Fruit fly (Drosophila melanogaster) whole organism, embryonic: ENCODE measurements around the gene mRpS30.

ENCODE experiments used
- Asciz ChIP-seq: fragments of 200-800 bp; sonication (Bioruptor generic); optimal IDR thresholded peaks from 2 replicates; lab custom pipeline; 2017; ENCODE audit warnings: missing biosample characterization, mild to moderate bottlenecking, missing genetic modification characterization, missing genetic modification reagents
- CG10543 ChIP-seq: fragments of 200-800 bp; sonication (Bioruptor generic); optimal IDR thresholded peaks from 3 replicates; lab custom pipeline; 2017; ENCODE audit warnings: missing biosample characterization, mild to moderate bottlenecking, missing genetic modification characterization, moderate library complexity
- CG10654 ChIP-seq: fragments of 200-800 bp; sonication (Bioruptor generic); optimal IDR thresholded peaks from 2 replicates; lab custom pipeline; 2016; ENCODE audit warnings: missing biosample characterization, missing genetic modification characterization
- CG11456 ChIP-seq: fragments of 200-800 bp; sonication (Bioruptor generic); IDR thresholded peaks from 3 replicates; pipeline ENCODE4 v1.3.6; 2022; ENCODE audit warnings: missing biosample characterization, missing genetic modification characterization
- CG11560 ChIP-seq: fragments of 200-800 bp; sonication (Bioruptor generic); IDR thresholded peaks from 3 replicates; pipeline ENCODE4 v1.3.6; 2022; ENCODE audit warnings: missing biosample characterization, missing genetic modification characterization
- CG12391 ChIP-seq: fragments of 200-800 bp; sonication (Bioruptor generic); optimal IDR thresholded peaks from 3 replicates; lab custom pipeline; 2018; ENCODE audit warnings: missing biosample characterization, mild to moderate bottlenecking, missing genetic modification characterization, moderate library complexity
- CG13894 ChIP-seq: fragments of 200-800 bp; sonication (Bioruptor generic); optimal IDR thresholded peaks from 3 replicates; lab custom pipeline; 2018; ENCODE audit warnings: missing biosample characterization, mild to moderate bottlenecking, missing genetic modification characterization, moderate library complexity
- CG14710 ChIP-seq: fragments of 200-800 bp; sonication (Bioruptor generic); optimal IDR thresholded peaks from 3 replicates; lab custom pipeline; 2019; ENCODE audit warnings: missing biosample characterization, mild to moderate bottlenecking, missing genetic modification characterization, moderate library complexity
- CG15479 ChIP-seq: fragments of 200-800 bp; sonication (Bioruptor generic); optimal IDR thresholded peaks from 3 replicates; lab custom pipeline; 2019; ENCODE audit warnings: missing biosample characterization, mild to moderate bottlenecking, missing genetic modification characterization, moderate library complexity
- CG17802 ChIP-seq: fragments of 200-800 bp; sonication (Bioruptor generic); optimal IDR thresholded peaks from 2 replicates; lab custom pipeline; 2018; ENCODE audit warnings: missing biosample characterization, mild to moderate bottlenecking, missing genetic modification characterization, moderate library complexity
- CG33213 ChIP-seq: fragments of 200-800 bp; sonication (Bioruptor generic); optimal IDR thresholded peaks from 3 replicates; lab custom pipeline; 2016; ENCODE audit warnings: missing biosample characterization, missing genetic modification characterization
- CG3407 ChIP-seq: fragments of 200-800 bp; sonication (Bioruptor generic); optimal IDR thresholded peaks from 2 replicates; lab custom pipeline; 2018; ENCODE audit warnings: missing biosample characterization, mild to moderate bottlenecking, missing genetic modification characterization
- CG4404 ChIP-seq: fragments of 200-800 bp; sonication (Bioruptor generic); IDR thresholded peaks from 2 replicates; pipeline ENCODE4 v1.3.6; 2022; ENCODE audit warnings: missing biosample characterization, missing genetic modification characterization
- CG7556 ChIP-seq: fragments of 200-800 bp; sonication (Bioruptor generic); optimal IDR thresholded peaks from 2 replicates; lab custom pipeline; 2017; ENCODE audit warnings: missing biosample characterization, mild to moderate bottlenecking, missing genetic modification characterization
- CG8944 ChIP-seq: fragments of 200-800 bp; sonication (Bioruptor generic); optimal IDR thresholded peaks from 3 replicates; lab custom pipeline; 2016; ENCODE audit warnings: missing biosample characterization, missing genetic modification characterization
- CG9876 ChIP-seq: fragments of 200-800 bp; sonication (Bioruptor generic); optimal IDR thresholded peaks from 2 replicates; lab custom pipeline; 2016; ENCODE audit warnings: missing biosample characterization, missing genetic modification characterization
- CHES-1-like ChIP-seq: fragments of 200-800 bp; sonication (Bioruptor generic); optimal IDR thresholded peaks from 2 replicates; lab custom pipeline; 2016; ENCODE audit warnings: missing biosample characterization, missing genetic modification characterization
- Dad ChIP-seq: fragments of 200-800 bp; sonication (Bioruptor generic); optimal IDR thresholded peaks from 3 replicates; lab custom pipeline; 2016; ENCODE audit warnings: missing biosample characterization, missing genetic modification characterization
- Dbx ChIP-seq: fragments of 200-800 bp; sonication (Bioruptor generic); IDR thresholded peaks from 3 replicates; pipeline ENCODE4 v1.3.6; 2022; ENCODE audit warnings: missing biosample characterization, missing genetic modification characterization
- Hr3 ChIP-seq: fragments of 200-800 bp; sonication (Bioruptor generic); optimal IDR thresholded peaks from 3 replicates; lab custom pipeline; 2016; ENCODE audit warnings: missing biosample characterization, missing genetic modification characterization
- Hr78 ChIP-seq, 2 experiments: fragments of 200-800 bp in 1 of 2; fragments of >200 bp in 1 of 2; sonication (Bioruptor generic) in 1 of 2; optimal IDR thresholded peaks; 2 replicates each; lab custom pipeline; 2017 to 2019; ENCODE audit warnings: missing biosample characterization in 2 of 2, missing genetic modification characterization in 2 of 2, mild to moderate bottlenecking in 1 of 2, moderate library complexity in 1 of 2
- Med ChIP-seq: fragments of 200-800 bp; sonication (Bioruptor generic); peaks from one replicate; lab custom pipeline; 2016; ENCODE audit warnings: missing biosample characterization, missing genetic modification characterization, mild to moderate bottlenecking, inconsistent platforms, moderate library complexity
- Meics ChIP-seq: fragments of 200-800 bp; sonication (Bioruptor generic); optimal IDR thresholded peaks from 2 replicates; lab custom pipeline; 2017; ENCODE audit warnings: missing biosample characterization, mild to moderate bottlenecking, missing genetic modification characterization
- Mrtf ChIP-seq: fragments of 200-800 bp; sonication (Bioruptor generic); IDR thresholded peaks from 3 replicates; pipeline ENCODE4 v1.3.6; 2022; ENCODE audit warnings: missing biosample characterization, missing genetic modification characterization
- Nf-YA ChIP-seq: fragments of 200-800 bp; sonication (Bioruptor generic); IDR thresholded peaks from 2 replicates; pipeline ENCODE4 v1.3.6; 2022; ENCODE audit warnings: missing biosample characterization, missing genetic modification characterization
- Spps ChIP-seq: fragments of 200-800 bp; sonication (Bioruptor generic); optimal IDR thresholded peaks from 2 replicates; lab custom pipeline; 2018; ENCODE audit warnings: missing biosample characterization, mild to moderate bottlenecking, missing genetic modification characterization
- Tbp ChIP-seq: fragments of >200 bp; optimal IDR thresholded peaks from 2 replicates; lab custom pipeline; 2018; ENCODE audit warnings: missing biosample characterization, missing genetic modification characterization
- bsh ChIP-seq, 2 experiments: fragments of 200-800 bp; sonication (Bioruptor generic); optimal IDR thresholded peaks; 2 replicates each; lab custom pipeline; 2017 to 2018; ENCODE audit warnings: mild to moderate bottlenecking in 2 of 2, missing biosample characterization in 2 of 2, missing genetic modification characterization in 2 of 2, moderate library complexity in 1 of 2
- btn ChIP-seq: fragments of 200-800 bp; sonication (Bioruptor generic); optimal IDR thresholded peaks from 2 replicates; lab custom pipeline; 2016; ENCODE audit warnings: missing biosample characterization, missing genetic modification characterization
- cg ChIP-seq: fragments of 200-800 bp; sonication (Bioruptor generic); optimal IDR thresholded peaks from 3 replicates; lab custom pipeline; 2019; ENCODE audit warnings: missing biosample characterization, mild to moderate bottlenecking, missing genetic modification characterization, moderate library complexity
- chinmo ChIP-seq: fragments of 200-800 bp; sonication (Bioruptor generic); IDR thresholded peaks from 4 replicates; pipeline ENCODE4 v1.3.6; 2022; ENCODE audit warnings: missing biosample characterization, missing genetic modification characterization; ENCODE audit not compliant: partially characterized antibody
- chm ChIP-seq: fragments of 200-800 bp; sonication (Bioruptor generic); IDR thresholded peaks from 2 replicates; pipeline ENCODE4 v1.3.6; 2022; ENCODE audit warnings: missing biosample characterization, missing genetic modification characterization
- croc ChIP-seq: fragments of 200-800 bp; sonication (Bioruptor generic); conservative IDR thresholded peaks from 3 replicates; pipeline ENCODE4 v1.3.6; 2022; ENCODE audit warnings: missing biosample characterization, missing genetic modification characterization
- ems ChIP-seq: fragments of 200-800 bp; sonication (Bioruptor generic); optimal IDR thresholded peaks from 3 replicates; lab custom pipeline; 2016; ENCODE audit warnings: missing biosample characterization, missing genetic modification characterization
- eyg ChIP-seq: fragments of 200-800 bp; sonication (Bioruptor generic); optimal IDR thresholded peaks from 3 replicates; lab custom pipeline; 2016; ENCODE audit warnings: missing biosample characterization, missing genetic modification characterization
- fru ChIP-seq: fragments of >200 bp; optimal IDR thresholded peaks from 2 replicates; lab custom pipeline; 2017
- gro ChIP-seq: fragments of 200-800 bp; sonication (Bioruptor generic); optimal IDR thresholded peaks from 2 replicates; lab custom pipeline; 2016; ENCODE audit warnings: missing biosample characterization, missing genetic modification characterization
- ham ChIP-seq: fragments of 200-800 bp; sonication (Bioruptor generic); IDR thresholded peaks from 2 replicates; pipeline ENCODE4 v1.3.6; 2022; ENCODE audit warnings: missing biosample characterization, missing genetic modification characterization
- kah ChIP-seq: fragments of 200-800 bp; sonication (Bioruptor generic); optimal IDR thresholded peaks from 2 replicates; lab custom pipeline; 2018; ENCODE audit warnings: missing biosample characterization, mild to moderate bottlenecking, missing genetic modification characterization
- lilli ChIP-seq: fragments of 200-800 bp; sonication (Bioruptor generic); optimal IDR thresholded peaks from 3 replicates; lab custom pipeline; 2016; ENCODE audit warnings: missing biosample characterization, missing genetic modification characterization
- mirr ChIP-seq: fragments of 200-800 bp; sonication (Bioruptor generic); optimal IDR thresholded peaks from 3 replicates; lab custom pipeline; 2018; ENCODE audit warnings: missing biosample characterization, mild to moderate bottlenecking, missing genetic modification characterization
- nerfin-2 ChIP-seq: fragments of 200-800 bp; sonication (Bioruptor generic); IDR thresholded peaks from 2 replicates; pipeline ENCODE4 v1.3.6; 2022; ENCODE audit warnings: missing biosample characterization, missing genetic modification characterization; ENCODE audit not compliant: partially characterized antibody
- pnt ChIP-seq: fragments of 200-800 bp; sonication (Bioruptor generic); optimal IDR thresholded peaks from 3 replicates; lab custom pipeline; 2016; ENCODE audit warnings: missing biosample characterization, missing genetic modification characterization
- pros ChIP-seq: fragments of 200-800 bp; sonication (Bioruptor generic); optimal IDR thresholded peaks from 3 replicates; lab custom pipeline; 2019; ENCODE audit warnings: missing biosample characterization, mild to moderate bottlenecking, missing genetic modification characterization, moderate library complexity
- sim ChIP-seq: fragments of 200-800 bp; sonication (Bioruptor generic); IDR thresholded peaks from 2 replicates; pipeline ENCODE4 v1.3.6; 2022; ENCODE audit warnings: missing biosample characterization, missing genetic modification characterization
- slbo ChIP-seq: fragments of 200-800 bp; sonication (Bioruptor generic); IDR thresholded peaks from 2 replicates; pipeline ENCODE4 v1.3.6; 2022; ENCODE audit warnings: missing biosample characterization, missing genetic modification characterization
- sqz ChIP-seq: fragments of 200-800 bp; sonication (Bioruptor generic); optimal IDR thresholded peaks from 3 replicates; lab custom pipeline; 2018; ENCODE audit warnings: missing biosample characterization, mild to moderate bottlenecking, missing genetic modification characterization
- sr ChIP-seq: fragments of 200-800 bp; sonication (Bioruptor generic); IDR thresholded peaks from 3 replicates; pipeline ENCODE4 v1.3.6; 2022; ENCODE audit warnings: missing biosample characterization, missing genetic modification characterization
- tll ChIP-seq, 2 experiments: fragments of 200-800 bp in 1 of 2; fragments of >200 bp in 1 of 2; sonication (Bioruptor generic) in 1 of 2; optimal IDR thresholded peaks; 2 replicates each; lab custom pipeline; 2017 to 2019; ENCODE audit warnings: missing biosample characterization in 2 of 2, missing genetic modification characterization in 2 of 2, mild to moderate bottlenecking in 1 of 2, moderate library complexity in 1 of 2
- usp ChIP-seq: fragments of >200 bp; optimal IDR thresholded peaks from 2 replicates; lab custom pipeline; 2017; ENCODE audit warnings: missing biosample characterization, missing genetic modification characterization

Gene mRpS30

dm6 chrX:15802880-15803650 is 17.2 kb downstream of the mRpS30 start (continued):
- TF ChIP-seq kah, result no peak
- no peak for TF ChIP-seq fru (lab: Kevin White, UChicago)
- TF ChIP-seq CG12391 (tag; lab: Kevin White, UChicago), result peak; percentile 34
- no peak for TF ChIP-seq CG3407 (GFP tag; lab: Kevin White, UChicago)
- no peak for TF ChIP-seq CG9876
- no peak for TF ChIP-seq sim (GFP tag; lab: Robert Waterston, UW)
- 0 out of 3 replicates have a peak, but pooled peaks have one; percentile 16 for TF ChIP-seq Dbx (GFP tag; lab: Robert Waterston, UW)
- TF ChIP-seq mirr (GFP tag; lab: Kevin White, UChicago), result no peak
- TF ChIP-seq Nf-YA (GFP tag; lab: Robert Waterston, UW), result no peak
- no peak for TF ChIP-seq gro (GFP tag; lab: Kevin White, UChicago)
- TF ChIP-seq chm, result no peak
- TF ChIP-seq usp (GFP tag; lab: Kevin White, UChicago), result no peak
- no peak for TF ChIP-seq CG11456 (GFP tag; lab: Robert Waterston, UW)
- no peak for TF ChIP-seq Hr78 (GFP tag; optimal IDR thresholded peaks at IDR 0.05; lab: Kevin White, UChicago)
- TF ChIP-seq CG33213 (GFP tag; lab: Kevin White, UChicago), result no peak
- TF ChIP-seq croc (GFP tag; lab: Robert Waterston, UW), result no peak
- no peak for TF ChIP-seq CG10543 (GFP tag; lab: Kevin White, UChicago)
- peak; percentile 53; the same call in 1 of the 2 replicates for TF ChIP-seq nerfin-2
- no peak for TF ChIP-seq cg
- no peak for TF ChIP-seq CG10654 (GFP tag; lab: Kevin White, UChicago)
- no peak for TF ChIP-seq Dad
- no peak for TF ChIP-seq sr (GFP tag; lab: Robert Waterston, UW)
- peak in 1 of 2 experiments; percentile 21 for TF ChIP-seq bsh (GFP tag; optimal IDR thresholded peaks at IDR 0.05; lab: Kevin White, UChicago)
- TF ChIP-seq slbo (GFP tag; lab: Robert Waterston, UW), result peak; percentile 41
- TF ChIP-seq CG13894 (tag; lab: Kevin White, UChicago), result peak; percentile 46
- TF ChIP-seq ems (GFP tag; lab: Kevin White, UChicago), result no peak
- TF ChIP-seq CG15479 (GFP tag; lab: Kevin White, UChicago), result no peak
- TF ChIP-seq CG7556 (GFP tag; lab: Kevin White, UChicago), result no peak
- TF ChIP-seq eyg (GFP tag; lab: Kevin White, UChicago), result no peak
- TF ChIP-seq CHES-1-like (GFP tag; lab: Kevin White, UChicago), result no peak
- TF ChIP-seq Hr3 (GFP tag; lab: Kevin White, UChicago), result peak; percentile 25
- TF ChIP-seq CG4404 (GFP tag; lab: Robert Waterston, UW), result no peak
- no peak for TF ChIP-seq Spps
- no peak for TF ChIP-seq pros
- TF ChIP-seq btn (GFP tag; lab: Kevin White, UChicago), result no peak
- TF ChIP-seq CG11560 (tag; lab: Robert Waterston, UW), result no peak
- no peak for TF ChIP-seq ham (GFP tag; lab: Robert Waterston, UW)
- no peak for TF ChIP-seq pnt (GFP tag; lab: Kevin White, UChicago)
- peak; percentile 23 for TF ChIP-seq lilli (GFP tag; lab: Kevin White, UChicago)
- TF ChIP-seq Mrtf, result no peak
- no peak for TF ChIP-seq Asciz (GFP tag; lab: Kevin White, UChicago)
- TF ChIP-seq tll (GFP tag; optimal IDR thresholded peaks at IDR 0.05; lab: Kevin White, UChicago), result no peak
- peak; percentile 59 for TF ChIP-seq Med
- TF ChIP-seq chinmo, result peak; percentile 65; the same call in 2 of the 4 replicates
- peak; percentile 52 for TF ChIP-seq Meics (GFP tag; lab: Kevin White, UChicago)
- peak; percentile 53 for TF ChIP-seq CG17802 (tag; lab: Kevin White, UChicago)
- no peak for TF ChIP-seq Tbp (GFP tag; lab: Kevin White, UChicago)
- no peak for TF ChIP-seq CG8944 (GFP tag; lab: Kevin White, UChicago)
- peak; percentile 28 for TF ChIP-seq CG14710 (tag; lab: Kevin White, UChicago)
- TF ChIP-seq sqz (GFP tag; lab: Kevin White, UChicago), result no peak
